Worm (Caenorhabditis elegans): ENCODE measurements around the gene nhr-32.

DNA sequence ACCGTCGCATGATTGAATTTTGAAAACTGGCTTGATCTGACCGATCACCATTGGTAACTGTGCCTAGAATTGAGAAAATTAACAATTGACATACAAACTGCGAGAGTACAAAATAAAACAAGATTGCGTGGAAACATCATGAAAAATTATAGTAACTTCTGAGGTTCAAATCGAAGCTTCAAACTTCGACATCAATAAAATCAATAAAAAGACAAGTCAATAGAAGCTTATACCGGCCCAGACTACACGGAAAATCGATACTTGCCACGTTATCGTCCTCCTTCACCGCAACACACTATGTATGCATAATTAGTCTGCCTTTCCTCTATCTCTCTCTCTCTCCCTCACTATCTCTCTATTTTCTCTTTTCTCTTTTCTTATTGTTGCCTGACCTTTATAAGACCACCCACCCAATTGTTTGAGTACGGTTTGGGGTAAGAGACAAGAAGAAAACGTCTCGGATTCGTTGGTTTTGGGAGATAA lies 25.1 kb upstream of the nhr-32 start, which contains the start of gene skr-21:
- no peak for TF ChIP-seq W03F9.2 (tag; optimal IDR thresholded peaks at IDR 0.05)
- TF ChIP-seq dao-5 (tag; optimal IDR thresholded peaks at IDR 0.05), result no peak
